Worm (Caenorhabditis elegans): ENCODE data around the gene pxn-1.
A peak's percentile ranks its signal among the peaks of the same experiment; 100 is the strongest.

Gene pxn-1

ce11 chrV:8450690-8451089 lies 44.0 kb upstream of the pxn-1 start:
- TF ChIP-seq Y55F3AM.14 (GFP tag; optimal IDR thresholded peaks at IDR 0.05) (no peak), mab-5 (tag; optimal IDR thresholded peaks at IDR 0.05) (peak; percentile 57)

ce11 chrV:8454995-8455446 lies 39.7 kb upstream of the pxn-1 start, which contains the start of gene T23B12.11:
Gene T23B12.11, plus strand, starts transcription at chrV:8455396.
- no peak for TF ChIP-seq elt-1 (tag; optimal IDR thresholded peaks at IDR 0.05)
- TF ChIP-seq Y55F3AM.14 (GFP tag; optimal IDR thresholded peaks at IDR 0.05), result no peak
- TF ChIP-seq lin-11 (tag; optimal IDR thresholded peaks at IDR 0.05), result no peak
- no peak for TF ChIP-seq lsy-2 (tag; optimal IDR thresholded peaks at IDR 0.05)

DNA sequence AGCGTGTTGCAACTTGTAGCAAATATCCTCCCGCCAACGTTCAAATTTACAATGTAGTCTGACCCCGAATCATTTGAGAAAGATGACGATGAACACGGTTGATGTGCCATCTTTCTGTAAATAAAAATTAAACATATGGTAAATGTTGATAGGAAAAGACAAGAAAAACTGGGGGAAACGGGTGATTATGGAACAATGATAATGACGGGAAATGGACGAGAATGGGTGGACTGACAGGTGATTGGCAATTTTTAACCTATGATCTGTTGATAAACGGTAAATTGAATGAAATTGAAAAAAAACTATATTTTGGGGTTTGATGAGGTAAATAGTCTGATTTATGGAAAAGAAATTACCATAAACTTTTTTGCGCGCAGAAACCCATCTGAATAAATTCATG lies 34.4 kb upstream of the pxn-1 start, which contains the start of gene T23B12.6:
Gene T23B12.6 (minus strand): TSS at position 114 of the 400 bp plus-strand sequence.
- TF ChIP-seq nhr-77 (tag; optimal IDR thresholded peaks at IDR 0.05), result no peak
- no peak for TF ChIP-seq gmeb-1 (tag; optimal IDR thresholded peaks at IDR 0.05)
- no peak for TF ChIP-seq fos-1 (tag; optimal IDR thresholded peaks at IDR 0.05)
- no peak for TF ChIP-seq crh-2 (tag; optimal IDR thresholded peaks at IDR 0.05)
- no peak for TF ChIP-seq mbf-1 (tag; optimal IDR thresholded peaks at IDR 0.05)

- TF ChIP-seq lsy-2 (tag; optimal IDR thresholded peaks at IDR 0.05), result peak in 1 of 2 experiments; percentile 27
- no peak for TF ChIP-seq ztf-4 (tag; optimal IDR thresholded peaks at IDR 0.05)
- TF ChIP-seq C34F6.9 (tag; optimal IDR thresholded peaks at IDR 0.05), result peak; percentile 42
- TF ChIP-seq nhr-237 (tag; optimal IDR thresholded peaks at IDR 0.05), result no peak
- no peak for TF ChIP-seq nhr-23 (tag; optimal IDR thresholded peaks at IDR 0.05)
- TF ChIP-seq lin-11 (tag; optimal IDR thresholded peaks at IDR 0.05), result no peak
- TF ChIP-seq lin-13 (GFP tag; optimal IDR thresholded peaks at IDR 0.05), result peak; percentile 30
- peak; percentile 7 for TF ChIP-seq nhr-129 (tag; optimal IDR thresholded peaks at IDR 0.05)
- TF ChIP-seq aly-2 (tag; optimal IDR thresholded peaks at IDR 0.05), result no peak
- TF ChIP-seq alr-1 (tag; optimal IDR thresholded peaks at IDR 0.05), result no peak
- peak; percentile 30 for TF ChIP-seq sem-4 (tag; optimal IDR thresholded peaks at IDR 0.05)
- peak; percentile 46 for TF ChIP-seq unc-55 (GFP tag; optimal IDR thresholded peaks at IDR 0.05)
Measured at ce11 chrV:8460800-8461199, 33.9 kb upstream of the pxn-1 start.

DNA sequence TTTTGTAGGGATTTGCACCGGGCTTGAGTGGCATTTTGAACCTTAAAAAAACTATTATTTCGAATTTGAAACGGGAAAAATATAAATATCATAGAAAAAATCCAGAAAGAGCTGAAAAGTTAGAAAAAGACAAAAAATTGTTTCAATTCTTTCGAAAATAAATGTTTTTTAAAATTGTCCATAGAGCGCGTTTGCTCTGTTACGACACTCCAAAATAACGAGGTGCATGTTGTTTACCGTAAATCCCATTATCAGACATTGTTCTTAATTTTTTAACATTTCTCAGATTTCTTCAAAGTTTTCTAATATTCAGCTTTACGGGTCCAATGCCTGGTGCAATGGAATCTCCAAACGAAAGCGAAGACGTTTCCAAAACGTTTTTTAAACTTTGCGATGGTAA lies 32.6 kb upstream of the pxn-1 start, which contains the start of the genes dnj-22 and natc-1:
Gene dnj-22 (minus strand): TSS at position 47 of the 400 bp plus-strand sequence.
Gene natc-1 (plus strand): TSS at position 286 of the 400 bp plus-strand sequence.
- TF ChIP-seq sma-3 (GFP tag; optimal IDR thresholded peaks at IDR 0.05) (peak; percentile 77), Y55F3AM.14 (GFP tag; optimal IDR thresholded peaks at IDR 0.05) (no peak), nhr-23 (tag; optimal IDR thresholded peaks at IDR 0.05) (no peak), snpc-4 (tag; optimal IDR thresholded peaks at IDR 0.05) (peak; percentile 88), mab-5 (tag; optimal IDR thresholded peaks at IDR 0.05) (peak; percentile 84), nhr-6 (tag; optimal IDR thresholded peaks at IDR 0.05) (peak; percentile 72), blmp-1 (tag; optimal IDR thresholded peaks at IDR 0.05; ENCODE audit: insufficient read depth) (peak; percentile 19), nhr-25 (tag; optimal IDR thresholded peaks at IDR 0.05) (peak; percentile 76), mdl-1 (tag; optimal IDR thresholded peaks at IDR 0.05) (peak in 1 of 2 experiments; percentile 34), ZK546.5 (tag; optimal IDR thresholded peaks at IDR 0.05) (no peak), nhr-77 (tag; optimal IDR thresholded peaks at IDR 0.05) (no peak), R02D3.7 (tag; optimal IDR thresholded peaks at IDR 0.05) (peak; percentile 76), lin-13 (GFP tag; optimal IDR thresholded peaks at IDR 0.05) (peak; percentile 83), ztf-4 (tag; optimal IDR thresholded peaks at IDR 0.05) (peak; percentile 42), peb-1 (tag; optimal IDR thresholded peaks at IDR 0.05) (no peak), nhr-129 (tag; optimal IDR thresholded peaks at IDR 0.05) (peak; percentile 85), unc-39 (tag; optimal IDR thresholded peaks at IDR 0.05) (no peak), ama-1 (optimal IDR thresholded peaks at IDR 0.05) (no peak), sem-4 (tag; optimal IDR thresholded peaks at IDR 0.05) (peak; percentile 86), elt-3 (tag; optimal IDR thresholded peaks at IDR 0.05) (no peak), alr-1 (tag; optimal IDR thresholded peaks at IDR 0.05) (no peak), crh-2 (tag; optimal IDR thresholded peaks at IDR 0.05) (peak; percentile 92), nhr-12 (tag; optimal IDR thresholded peaks at IDR 0.05) (no peak), ztf-11 (tag; optimal IDR thresholded peaks at IDR 0.05) (no peak), C34F6.9 (tag; optimal IDR thresholded peaks at IDR 0.05) (peak; percentile 98), F13H6.1 (tag; optimal IDR thresholded peaks at IDR 0.05) (peak; percentile 46), nhr-10 (tag; optimal IDR thresholded peaks at IDR 0.05) (peak; percentile 12), skn-1 (tag; optimal IDR thresholded peaks at IDR 0.05) (peak; percentile 63), unc-55 (GFP tag; optimal IDR thresholded peaks at IDR 0.05) (peak; percentile 96), sma-9 (GFP tag; optimal IDR thresholded peaks at IDR 0.05) (peak; percentile 91), sma-9 (tag; optimal IDR thresholded peaks at IDR 0.05) (no peak), gmeb-1 (tag; optimal IDR thresholded peaks at IDR 0.05) (peak; percentile 86), lsy-2 (tag; optimal IDR thresholded peaks at IDR 0.05) (peak; percentile 50 to 90), ceh-82 (tag; optimal IDR thresholded peaks at IDR 0.05) (no peak), lin-11 (tag; optimal IDR thresholded peaks at IDR 0.05) (no peak), ztf-1 (GFP tag; conservative IDR thresholded peaks at IDR 0.05) (no peak), aly-2 (tag; optimal IDR thresholded peaks at IDR 0.05) (no peak), elt-1 (tag; optimal IDR thresholded peaks at IDR 0.05) (no peak), fos-1 (tag; optimal IDR thresholded peaks at IDR 0.05) (peak; percentile 47), nhr-21 (tag; optimal IDR thresholded peaks at IDR 0.05) (peak; percentile 61)

Measured in whole organism, L2 larva.